Worm (Caenorhabditis elegans) whole organism, L4 larva: ENCODE results near the gene R07E5.5.

Source experiments
- D1046.2 ChIP-seq: fragments of 200-800 bp; sonication (Bioruptor generic); IDR thresholded peaks from 2 replicates; pipeline ENCODE4 v1.3.6; 2022; ENCODE audit warnings: missing genetic modification characterization, missing compliant biosample characterization
- T20F7.1 ChIP-seq: fragments of 200-800 bp; sonication (Bioruptor generic); optimal IDR thresholded peaks from 2 replicates; lab custom pipeline; 2018; ENCODE audit warnings: mild to moderate bottlenecking, missing genetic modification characterization, missing compliant biosample characterization
- T26A8.4 ChIP-seq: fragments of 200-800 bp; sonication (Bioruptor generic); IDR thresholded peaks from 2 replicates; pipeline ENCODE4 v1.3.6; 2022; ENCODE audit warnings: missing genetic modification characterization, missing compliant biosample characterization
- ZK546.5 ChIP-seq, 2 experiments: sonication (generic microtip); optimal IDR thresholded peaks; 2 replicates each; lab custom pipeline; 2017; ENCODE audit warnings: missing biosample characterization in 2 of 2, missing genetic modification characterization in 2 of 2
- aha-1 ChIP-seq: fragments of 150-350 bp; peaks from one replicate; lab custom pipeline; 2014; ENCODE audit warnings: missing biosample characterization, missing genetic modification characterization
- arid-1 ChIP-seq: fragments of 200-800 bp; sonication (Bioruptor generic); conservative IDR thresholded peaks from 2 replicates; pipeline ENCODE4 v1.3.6; 2022; ENCODE audit warnings: missing genetic modification reagents, missing genetic modification characterization, missing compliant biosample characterization
- ceh-32 ChIP-seq: sonication (generic microtip); optimal IDR thresholded peaks from 2 replicates; lab custom pipeline; 2016; ENCODE audit warnings: mild to moderate bottlenecking, missing genetic modification characterization, missing compliant biosample characterization; ENCODE audit not compliant: poor library complexity
- daf-19 ChIP-seq: fragments of 200-800 bp; sonication (Bioruptor generic); conservative IDR thresholded peaks from 2 replicates; pipeline ENCODE4 v1.3.6; 2022; ENCODE audit warnings: missing genetic modification characterization, missing compliant biosample characterization
- dmd-6 ChIP-seq: fragments of 200-800 bp; sonication (Bioruptor generic); IDR thresholded peaks from 2 replicates; pipeline ENCODE4 v1.3.6; 2022; ENCODE audit warnings: missing genetic modification reagents, missing genetic modification characterization, missing compliant biosample characterization
- dmd-8 ChIP-seq: fragments of 200-800 bp; sonication (Bioruptor generic); IDR thresholded peaks from 2 replicates; pipeline ENCODE4 v1.3.6; 2022; ENCODE audit warnings: missing genetic modification characterization, missing compliant biosample characterization
- egl-43 ChIP-seq: fragments of 200-800 bp; sonication (Bioruptor generic); IDR thresholded peaks from 2 replicates; pipeline ENCODE4 v1.3.6; 2022; ENCODE audit warnings: missing genetic modification reagents, missing genetic modification characterization, missing compliant biosample characterization
- fkh-10 ChIP-seq: fragments of 150-350 bp; optimal IDR thresholded peaks from 2 replicates; lab custom pipeline; 2014; ENCODE audit warnings: missing biosample characterization, missing genetic modification reagents, missing genetic modification characterization
- gei-8 ChIP-seq: fragments of 200-800 bp; sonication (Bioruptor generic); optimal IDR thresholded peaks from 2 replicates; lab custom pipeline; 2018; ENCODE audit warnings: mild to moderate bottlenecking, missing genetic modification characterization, missing compliant biosample characterization
- hif-1 ChIP-seq, 2 experiments: sonication (generic microtip); optimal IDR thresholded peaks; 2 replicates each; lab custom pipeline; 2016 to 2017; ENCODE audit warnings: missing compliant biosample characterization in 2 of 2, missing genetic modification characterization in 2 of 2, missing genetic modification reagents in 2 of 2, missing genotype in 2 of 2, mild to moderate bottlenecking in 1 of 2
- hlh-11 ChIP-seq: fragments of 200-800 bp; sonication (Bioruptor generic); optimal IDR thresholded peaks from 2 replicates; lab custom pipeline; 2018; ENCODE audit warnings: mild to moderate bottlenecking, missing genetic modification characterization, missing compliant biosample characterization
- jun-1 ChIP-seq: fragments of 150-350 bp; optimal IDR thresholded peaks from 2 replicates; lab custom pipeline; 2014; ENCODE audit warnings: missing biosample characterization, missing genetic modification reagents, missing genetic modification characterization
- lin-1 ChIP-seq: fragments of 200-800 bp; sonication (Bioruptor generic); IDR thresholded peaks from 2 replicates; pipeline ENCODE4 v1.3.6; 2022; ENCODE audit warnings: missing genetic modification reagents, missing genetic modification characterization, missing compliant biosample characterization
- lin-29 ChIP-seq: fragments of 200-800 bp; sonication (Bioruptor generic); IDR thresholded peaks from 2 replicates; pipeline ENCODE4 v1.3.6; 2022; ENCODE audit warnings: missing genetic modification reagents, missing genetic modification characterization, missing compliant biosample characterization
- lin-38 ChIP-seq: fragments of 200-800 bp; sonication (Bioruptor generic); IDR thresholded peaks from 2 replicates; pipeline ENCODE4 v1.3.6; 2022; ENCODE audit warnings: missing genetic modification reagents, missing genetic modification characterization, missing compliant biosample characterization
- lin-39 ChIP-seq: fragments of 150-350 bp; optimal IDR thresholded peaks from 2 replicates; lab custom pipeline; 2014; ENCODE audit warnings: missing biosample characterization, missing genetic modification reagents, missing genetic modification characterization
- madf-5 ChIP-seq, 2 experiments: fragments of 200-800 bp; sonication (Bioruptor generic); IDR thresholded peaks; 2 replicates each; pipeline ENCODE4 v1.3.6; 2022; ENCODE audit warnings: missing compliant biosample characterization in 2 of 2, missing genetic modification characterization in 2 of 2
- mxl-3 ChIP-seq: fragments of 200-800 bp; sonication (Bioruptor generic); optimal IDR thresholded peaks from 2 replicates; lab custom pipeline; 2018; ENCODE audit warnings: mild to moderate bottlenecking, missing genetic modification characterization, missing compliant biosample characterization
- nhr-10 ChIP-seq: fragments of 150-350 bp; optimal IDR thresholded peaks from 2 replicates; lab custom pipeline; 2014; ENCODE audit warnings: missing biosample characterization, missing genetic modification characterization
- nhr-41 ChIP-seq: fragments of 200-800 bp; sonication (Bioruptor generic); IDR thresholded peaks from 2 replicates; pipeline ENCODE4 v1.3.6; 2022; ENCODE audit warnings: missing genetic modification reagents, missing genetic modification characterization, missing compliant biosample characterization
- nhr-48 ChIP-seq: sonication (generic microtip); optimal IDR thresholded peaks from 2 replicates; lab custom pipeline; 2016; ENCODE audit warnings: mild to moderate bottlenecking, missing genetic modification characterization, missing compliant biosample characterization
- nhr-6 ChIP-seq: fragments of 150-350 bp; optimal IDR thresholded peaks from 2 replicates; lab custom pipeline; 2014; ENCODE audit warnings: missing biosample characterization, missing genetic modification characterization
- nhr-76 ChIP-seq: fragments of 150-350 bp; optimal IDR thresholded peaks from 2 replicates; lab custom pipeline; 2014; ENCODE audit warnings: missing biosample characterization, missing genetic modification characterization
- pqm-1 ChIP-seq: sonication (generic microtip); optimal IDR thresholded peaks from 2 replicates; lab custom pipeline; 2017; ENCODE audit warnings: missing biosample characterization, missing genetic modification characterization
- set-16 ChIP-seq: fragments of 200-800 bp; sonication (Bioruptor generic); IDR thresholded peaks from 2 replicates; pipeline ENCODE4 v1.3.6; 2022; ENCODE audit warnings: missing genetic modification reagents, missing genetic modification characterization, missing compliant biosample characterization
- spr-3 ChIP-seq: fragments of 200-800 bp; sonication (Bioruptor generic); optimal IDR thresholded peaks from 2 replicates; lab custom pipeline; 2018; ENCODE audit warnings: mild to moderate bottlenecking, missing genetic modification characterization, missing compliant biosample characterization
- tra-1 ChIP-seq: fragments of 200-800 bp; sonication (Bioruptor generic); IDR thresholded peaks from 2 replicates; pipeline ENCODE4 v1.3.6; 2022; ENCODE audit warnings: missing genetic modification reagents, missing genetic modification characterization, missing compliant biosample characterization
- unc-62 ChIP-seq, 3 experiments: fragments of 150-350 bp in 1 of 3; sonication (generic microtip); optimal IDR thresholded peaks in 2 of 3; peaks in 1 of 3; 1 replicate in 1 of 3; 2 replicates in 2 of 3; lab custom pipeline; 2014 to 2017; ENCODE audit warnings: missing biosample characterization in 3 of 3, missing genetic modification characterization in 3 of 3, missing genetic modification reagents in 3 of 3, missing genotype in 1 of 3
- zag-1 ChIP-seq: fragments of 150-350 bp; optimal IDR thresholded peaks from 2 replicates; lab custom pipeline; 2014; ENCODE audit warnings: missing biosample characterization, missing genetic modification characterization
- zfp-2 ChIP-seq: sonication (generic microtip); optimal IDR thresholded peaks from 2 replicates; lab custom pipeline; 2016; ENCODE audit warnings: mild to moderate bottlenecking, missing genetic modification characterization, missing compliant biosample characterization
- zfp-3 ChIP-seq: fragments of 200-800 bp; sonication (Bioruptor generic); conservative IDR thresholded peaks from 2 replicates; pipeline ENCODE4 v1.3.6; 2022; ENCODE audit warnings: missing genetic modification reagents, missing genetic modification characterization, missing compliant biosample characterization
- ztf-7 ChIP-seq: fragments of 150-350 bp; optimal IDR thresholded peaks from 2 replicates; lab custom pipeline; 2014; ENCODE audit warnings: missing biosample characterization, missing genetic modification characterization

Gene R07E5.5

ce11 chrIII:4397115-4397514 is at the start of gene R07E5.5:
Gene R07E5.5 (plus strand): TSS chrIII:4397415.
- TF ChIP-seq fkh-10 (GFP tag; lab: Kevin White, UChicago) (no peak), arid-1 (GFP tag; lab: Robert Waterston, UW) (no peak), tra-1 (no peak), daf-19 (GFP tag; lab: Robert Waterston, UW) (no peak), zfp-2 (tag; lab: Kevin White, UChicago) (no peak)
- TF ChIP-seq, all 104 proteins: peak for 0

- TF ChIP-seq T20F7.1 (GFP tag; lab: Kevin White, UChicago) (no peak), nhr-76 (tag; lab: Kevin White, UChicago) (no peak), jun-1 (tag; lab: Kevin White, UChicago) (no peak), nhr-48 (tag; lab: Kevin White, UChicago) (no peak), hlh-11 (tag; lab: Kevin White, UChicago) (no peak), ceh-32 (tag; lab: Kevin White, UChicago) (no peak), pqm-1 (tag; lab: Kevin White, UChicago) (no peak), arid-1 (GFP tag; lab: Robert Waterston, UW) (no peak)
- TF ChIP-seq, all 104 proteins: peak for 0
These were observed 47.4 kb upstream of the R07E5.5 start, which contains the start of gene B0285.6 for ce11 chrIII:4349799-4350198. Gene B0285.6 (plus strand): TSS chrIII:4350099.

ce11 chrIII:4356384-4356783 is 40.8 kb upstream of the R07E5.5 start, which contains the start of gene mnp-1:
Gene mnp-1 (plus strand): TSS chrIII:4356594.
- no peak for TF ChIP-seq madf-5 (GFP tag; IDR thresholded peaks at IDR 0.05; lab: Robert Waterston, UW)
- no peak for TF ChIP-seq zag-1 (tag; lab: Kevin White, UChicago)
- TF ChIP-seq ztf-7 (tag; lab: Kevin White, UChicago) = no peak
- peak; percentile 65 for TF ChIP-seq set-16 (GFP tag; lab: Robert Waterston, UW)
- no peak for TF ChIP-seq gei-8
- TF ChIP-seq lin-1 (GFP tag; lab: Robert Waterston, UW) = no peak

- TF ChIP-seq nhr-10 (tag; lab: Kevin White, UChicago) (no peak), D1046.2 (no peak), pqm-1 (tag; lab: Kevin White, UChicago) (peak; percentile 72), lin-39 (no peak), mxl-3 (GFP tag; lab: Kevin White, UChicago) (peak; percentile 14), dmd-8 (no peak)
These were observed 39.8 kb upstream of the R07E5.5 start for ce11 chrIII:4357438-4357837.

- TF ChIP-seq ZK546.5 (tag; optimal IDR thresholded peaks at IDR 0.05; lab: Kevin White, UChicago) (no peak), hif-1 (tag; optimal IDR thresholded peaks at IDR 0.05; lab: Kevin White, UChicago) (no peak)
These were observed 38.9 kb upstream of the R07E5.5 start for ce11 chrIII:4358345-4358744.

- TF ChIP-seq lin-1 (GFP tag; lab: Robert Waterston, UW) (no peak), dmd-6 (no peak), nhr-6 (no peak), unc-62 (GFP tag; optimal IDR thresholded peaks at IDR 0.05 in 1 of 2; lab: Kevin White, UChicago) (peak in 1 of 2 experiments; percentile 42), unc-62 (tag; optimal IDR thresholded peaks at IDR 0.05; lab: Kevin White, UChicago) (no peak), aha-1 (tag; lab: Kevin White, UChicago) (peak; percentile 70), nhr-76 (tag; lab: Kevin White, UChicago) (no peak), dmd-8 (no peak)
These were observed 38.0 kb upstream of the R07E5.5 start for ce11 chrIII:4359208-4359607.

ce11 chrIII:4359900-4360299 is 37.3 kb upstream of the R07E5.5 start:
- TF ChIP-seq egl-43 (GFP tag; lab: Robert Waterston, UW) (no peak), nhr-41 (no peak), hlh-11 (tag; lab: Kevin White, UChicago) (no peak), lin-38 (no peak), lin-29 (GFP tag; lab: Robert Waterston, UW) (no peak), spr-3 (GFP tag; lab: Kevin White, UChicago) (no peak), mxl-3 (GFP tag; lab: Kevin White, UChicago) (no peak), madf-5 (GFP tag; IDR thresholded peaks at IDR 0.05; lab: Robert Waterston, UW) (no peak), zfp-3 (GFP tag; lab: Robert Waterston, UW) (no peak), T26A8.4 (GFP tag; lab: Robert Waterston, UW) (no peak)
